Worm (Caenorhabditis elegans): ENCODE measurements around the gene nas-27.

- TF ChIP-seq tbx-37 (GFP tag; conservative IDR thresholded peaks at IDR 0.05) (no peak), flt-1 (GFP tag; IDR thresholded peaks at IDR 0.05) (no peak), B0310.2 (tag; optimal IDR thresholded peaks at IDR 0.05) (no peak), sea-1 (GFP tag; conservative IDR thresholded peaks at IDR 0.05) (no peak), ets-7 (tag; optimal IDR thresholded peaks at IDR 0.05) (no peak), tra-4 (tag; optimal IDR thresholded peaks at IDR 0.05) (no peak), ama-1 (optimal IDR thresholded peaks at IDR 0.05) (no peak), ceh-13 (GFP tag; optimal IDR thresholded peaks at IDR 0.05) (no peak), hmbx-1 (tag; optimal IDR thresholded peaks at IDR 0.05) (no peak), tbx-11 (GFP tag; IDR thresholded peaks at IDR 0.05) (no peak), ceh-36 (tag; optimal IDR thresholded peaks at IDR 0.05) (no peak), hnd-1 (tag; optimal IDR thresholded peaks at IDR 0.05) (no peak), F13C5.2 (tag; optimal IDR thresholded peaks at IDR 0.05) (no peak), hmg-4 (GFP tag; optimal IDR thresholded peaks at IDR 0.05) (no peak)
Measured at ce11 chrII:1132750-1133149, 46.4 kb downstream of the nas-27 start.
